Worm (Caenorhabditis elegans) whole organism, L4 larva: Measurements from ENCODE around the gene acc-3.

ENCODE experiments used
- ceh-82 ChIP-seq: sonication (generic microtip); optimal IDR thresholded peaks from 2 replicates; lab custom pipeline; 2017; ENCODE audit warnings: missing biosample characterization, missing genetic modification characterization
- dmd-8 ChIP-seq: fragments of 200-800 bp; sonication (Bioruptor generic); IDR thresholded peaks from 2 replicates; pipeline ENCODE4 v1.3.6; 2022; ENCODE audit warnings: missing genetic modification characterization, missing compliant biosample characterization
- dmd-9 ChIP-seq: fragments of 200-800 bp; sonication (Bioruptor generic); IDR thresholded peaks from 2 replicates; pipeline ENCODE4 v1.3.6; 2022; ENCODE audit warnings: missing genetic modification reagents, missing genetic modification characterization, missing compliant biosample characterization
- php-3 ChIP-seq: fragments of 200-800 bp; sonication (Bioruptor generic); IDR thresholded peaks from 2 replicates; pipeline ENCODE4 v1.3.6; 2022; ENCODE audit warnings: missing genetic modification reagents, missing genetic modification characterization, missing compliant biosample characterization

ce11 chrX:4749080-4749479 is 21.8 kb upstream of the acc-3 start, which contains the start of gene lon-2:
- TF ChIP-seq ceh-82 (no peak), php-3 (GFP tag; lab: Robert Waterston, UW) (no peak), dmd-8 (GFP tag; lab: Robert Waterston, UW) (no peak), dmd-9 (GFP tag; lab: Robert Waterston, UW) (no peak)
